Worm (Caenorhabditis elegans) whole organism, L2 larva: ENCODE data around the gene T26C5.3.

ENCODE experiments used
- C34F6.9 ChIP-seq: fragments of 150-350 bp; optimal IDR thresholded peaks from 2 replicates; lab custom pipeline; 2014; ENCODE audit warnings: missing biosample characterization, missing genetic modification characterization
- F13H6.1 ChIP-seq: sonication (generic microtip); optimal IDR thresholded peaks from 2 replicates; lab custom pipeline; 2016; ENCODE audit warnings: missing genetic modification characterization, missing compliant biosample characterization
- R02D3.7 ChIP-seq: fragments of 150-350 bp; optimal IDR thresholded peaks from 2 replicates; lab custom pipeline; 2014; ENCODE audit warnings: missing biosample characterization, missing genetic modification characterization
- Y55F3AM.14 ChIP-seq: fragments of 200-800 bp; sonication (Bioruptor generic); optimal IDR thresholded peaks from 2 replicates; lab custom pipeline; 2018; ENCODE audit warnings: mild to moderate bottlenecking, missing genetic modification characterization, missing compliant biosample characterization
- ZK546.5 ChIP-seq: sonication (generic microtip); optimal IDR thresholded peaks from 2 replicates; lab custom pipeline; 2017; ENCODE audit warnings: missing biosample characterization, missing genetic modification characterization
- aly-2 ChIP-seq: fragments of 150-350 bp; optimal IDR thresholded peaks from 2 replicates; lab custom pipeline; 2014; ENCODE audit warnings: missing biosample characterization, missing genetic modification characterization
- ama-1 ChIP-seq: fragments of 150-350 bp; optimal IDR thresholded peaks from 2 replicates; lab custom pipeline; 2018; ENCODE audit warnings: inconsistent platforms
- blmp-1 ChIP-seq: sonication (generic microtip); optimal IDR thresholded peaks from 2 replicates; lab custom pipeline; 2017; ENCODE audit warnings: missing genetic modification characterization, mild to moderate bottlenecking, missing compliant biosample characterization, antibody characterized with exemption, moderate library complexity; ENCODE audit not compliant: insufficient read depth
- ceh-16 ChIP-seq: fragments of 150-350 bp; optimal IDR thresholded peaks from 2 replicates; lab custom pipeline; 2014; ENCODE audit warnings: missing biosample characterization, missing genetic modification characterization
- ceh-82 ChIP-seq: fragments of 150-350 bp; optimal IDR thresholded peaks from 2 replicates; lab custom pipeline; 2014; ENCODE audit warnings: missing biosample characterization, missing genetic modification characterization
- crh-2 ChIP-seq: sonication (generic microtip); optimal IDR thresholded peaks from 2 replicates; lab custom pipeline; 2017; ENCODE audit warnings: missing biosample characterization, missing genetic modification characterization
- dmd-4 ChIP-seq: sonication (generic microtip); optimal IDR thresholded peaks from 2 replicates; lab custom pipeline; 2017; ENCODE audit warnings: missing biosample characterization, missing genetic modification characterization
- egl-27 ChIP-seq: sonication (generic microtip); optimal IDR thresholded peaks from 3 replicates; lab custom pipeline; 2017; ENCODE audit warnings: missing biosample characterization, missing genetic modification reagents, missing genetic modification characterization
- elt-1 ChIP-seq: fragments of 150-350 bp; optimal IDR thresholded peaks from 2 replicates; lab custom pipeline; 2014; ENCODE audit warnings: missing biosample characterization, missing genetic modification characterization
- elt-3 ChIP-seq: sonication (generic microtip); optimal IDR thresholded peaks from 2 replicates; lab custom pipeline; 2017; ENCODE audit warnings: missing biosample characterization, missing genetic modification characterization
- fos-1 ChIP-seq: fragments of 150-350 bp; optimal IDR thresholded peaks from 2 replicates; lab custom pipeline; 2014; ENCODE audit warnings: missing biosample characterization, missing genetic modification characterization
- gmeb-1 ChIP-seq: fragments of 150-350 bp; optimal IDR thresholded peaks from 2 replicates; lab custom pipeline; 2014; ENCODE audit warnings: missing biosample characterization, missing genetic modification characterization
- lin-11 ChIP-seq: fragments of 150-350 bp; sonication (generic microtip); optimal IDR thresholded peaks from 2 replicates; lab custom pipeline; 2014; ENCODE audit warnings: missing biosample characterization, missing genetic modification characterization, inconsistent platforms, mixed read lengths
- lin-13 ChIP-seq: fragments of 150-350 bp; optimal IDR thresholded peaks from 2 replicates; lab custom pipeline; 2014; ENCODE audit warnings: missing biosample characterization, missing genetic modification reagents, missing genetic modification characterization
- lsy-2 ChIP-seq, 2 experiments: fragments of 150-350 bp in 1 of 2; sonication (generic microtip) in 1 of 2; optimal IDR thresholded peaks; 2 replicates each; lab custom pipeline; 2014 to 2017; ENCODE audit warnings: missing biosample characterization in 2 of 2, missing genetic modification characterization in 2 of 2
- mab-5 ChIP-seq: fragments of 150-350 bp; optimal IDR thresholded peaks from 2 replicates; lab custom pipeline; 2014; ENCODE audit warnings: missing biosample characterization, missing genetic modification characterization
- mbf-1 ChIP-seq: sonication (generic microtip); optimal IDR thresholded peaks from 2 replicates; lab custom pipeline; 2017; ENCODE audit warnings: missing biosample characterization, missing genetic modification characterization
- mdl-1 ChIP-seq, 2 experiments: fragments of 150-350 bp in 1 of 2; sonication (generic microtip) in 1 of 2; optimal IDR thresholded peaks; 2 replicates each; lab custom pipeline; 2017; ENCODE audit warnings: missing biosample characterization in 2 of 2, missing genetic modification characterization in 2 of 2
- nhr-10 ChIP-seq: sonication (generic microtip); optimal IDR thresholded peaks from 2 replicates; lab custom pipeline; 2017; ENCODE audit warnings: missing biosample characterization, missing genetic modification characterization
- nhr-12 ChIP-seq: fragments of 150-350 bp; optimal IDR thresholded peaks from 2 replicates; lab custom pipeline; 2014; ENCODE audit warnings: missing biosample characterization, missing genetic modification characterization
- nhr-129 ChIP-seq: fragments of 150-350 bp; optimal IDR thresholded peaks from 2 replicates; lab custom pipeline; 2014; ENCODE audit warnings: missing biosample characterization, missing genetic modification characterization
- nhr-21 ChIP-seq: fragments of 150-350 bp; optimal IDR thresholded peaks from 2 replicates; lab custom pipeline; 2014; ENCODE audit warnings: missing biosample characterization, missing genetic modification characterization
- nhr-237 ChIP-seq: fragments of 150-350 bp; optimal IDR thresholded peaks from 2 replicates; lab custom pipeline; 2014; ENCODE audit warnings: missing biosample characterization, missing genetic modification characterization
- nhr-25 ChIP-seq: fragments of 150-350 bp; sonication (generic microtip); optimal IDR thresholded peaks from 3 replicates; lab custom pipeline; 2014; ENCODE audit warnings: missing biosample characterization, missing genetic modification characterization
- nhr-6 ChIP-seq: fragments of 150-350 bp; optimal IDR thresholded peaks from 2 replicates; lab custom pipeline; 2014; ENCODE audit warnings: missing biosample characterization, missing genetic modification characterization
- peb-1 ChIP-seq: fragments of 150-350 bp; optimal IDR thresholded peaks from 2 replicates; lab custom pipeline; 2014; ENCODE audit warnings: missing biosample characterization, missing genetic modification characterization
- sem-4 ChIP-seq: fragments of 150-350 bp; optimal IDR thresholded peaks from 2 replicates; lab custom pipeline; 2014; ENCODE audit warnings: missing biosample characterization, missing genetic modification reagents, missing genetic modification characterization
- skn-1 ChIP-seq: sonication (generic microtip); optimal IDR thresholded peaks from 2 replicates; lab custom pipeline; 2017; ENCODE audit warnings: missing biosample characterization, missing genetic modification characterization
- sma-3 ChIP-seq: sonication (generic microtip); optimal IDR thresholded peaks from 2 replicates; lab custom pipeline; 2016; ENCODE audit warnings: missing genetic modification reagents, missing genetic modification characterization, missing compliant biosample characterization
- sma-9 ChIP-seq, 2 experiments: fragments of 150-350 bp in 1 of 2; sonication (generic microtip) in 1 of 2; optimal IDR thresholded peaks; 2 replicates each; lab custom pipeline; 2014 to 2016; ENCODE audit warnings: missing genetic modification characterization in 2 of 2, mild to moderate bottlenecking in 1 of 2, missing biosample characterization in 1 of 2, missing compliant biosample characterization in 1 of 2, missing genetic modification reagents in 1 of 2, moderate library complexity in 1 of 2
- snpc-4 ChIP-seq: fragments of 150-350 bp; optimal IDR thresholded peaks from 2 replicates; lab custom pipeline; 2014; ENCODE audit warnings: missing biosample characterization, missing genetic modification characterization
- unc-39 ChIP-seq: fragments of 150-350 bp; optimal IDR thresholded peaks from 2 replicates; lab custom pipeline; 2014; ENCODE audit warnings: missing biosample characterization, missing genetic modification characterization
- unc-55 ChIP-seq: fragments of 150-350 bp; sonication (generic microtip); optimal IDR thresholded peaks from 3 replicates; lab custom pipeline; 2014; ENCODE audit warnings: missing biosample characterization, missing genetic modification reagents, missing genetic modification characterization
- unc-62 ChIP-seq: fragments of 150-350 bp; optimal IDR thresholded peaks from 2 replicates; lab custom pipeline; 2014; ENCODE audit warnings: missing biosample characterization, missing genetic modification reagents, missing genetic modification characterization
- zag-1 ChIP-seq: fragments of 150-350 bp; optimal IDR thresholded peaks from 2 replicates; lab custom pipeline; 2014; ENCODE audit warnings: missing biosample characterization, missing genetic modification characterization
- ztf-1 ChIP-seq: fragments of 200-800 bp; sonication (Bioruptor generic); conservative IDR thresholded peaks from 2 replicates; pipeline ENCODE4 v1.3.6; 2022; ENCODE audit warnings: missing genetic modification characterization, missing compliant biosample characterization
- ztf-11 ChIP-seq: sonication (generic microtip); optimal IDR thresholded peaks from 2 replicates; lab custom pipeline; 2017; ENCODE audit warnings: missing biosample characterization, missing genetic modification characterization

T26C5.3 gene

DNA sequence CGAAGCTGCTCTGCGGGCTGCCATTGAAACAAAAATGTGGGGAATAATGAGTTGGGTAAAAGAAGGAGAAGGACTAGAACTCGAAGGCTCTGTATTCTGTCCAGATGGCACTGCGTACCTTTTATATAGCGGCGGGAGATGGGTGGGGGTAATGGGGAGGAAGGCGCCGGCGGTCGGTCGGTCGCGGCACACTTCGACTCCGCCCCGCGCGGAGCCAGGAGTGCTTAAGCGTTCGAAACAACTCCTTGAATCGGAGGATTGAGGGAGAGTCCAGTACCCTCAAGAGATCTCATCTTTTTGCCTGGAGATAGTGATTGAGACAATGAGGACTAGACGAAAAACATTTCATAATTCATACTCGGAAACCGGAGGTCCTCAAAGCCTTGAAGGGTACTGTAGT, 9.2 kb upstream of the T26C5.3 start, which contains the start of gene abu-14:
Gene abu-14 (minus strand): TSS at position 81 of the 400 bp plus-strand sequence.
- TF ChIP-seq F13H6.1 (no peak), elt-1 (no peak), crh-2 (tag; lab: Kevin White, UChicago) (no peak), dmd-4 (tag; lab: Kevin White, UChicago) (no peak), lsy-2 (tag; optimal IDR thresholded peaks at IDR 0.05; lab: Kevin White, UChicago) (no peak), nhr-21 (tag; lab: Kevin White, UChicago) (no peak), ztf-11 (tag; lab: Kevin White, UChicago) (no peak), mdl-1 (tag; optimal IDR thresholded peaks at IDR 0.05; lab: Kevin White, UChicago) (no peak), aly-2 (tag; lab: Kevin White, UChicago) (no peak), nhr-237 (tag; lab: Kevin White, UChicago) (no peak), nhr-25 (tag; lab: Kevin White, UChicago) (no peak), ZK546.5 (tag; lab: Kevin White, UChicago) (no peak), lin-11 (tag; lab: Kevin White, UChicago) (no peak), peb-1 (tag; lab: Kevin White, UChicago) (no peak), sma-3 (GFP tag; lab: Kevin White, UChicago) (no peak), Y55F3AM.14 (GFP tag; lab: Kevin White, UChicago) (no peak), nhr-10 (tag; lab: Kevin White, UChicago) (no peak), lin-13 (GFP tag; lab: Kevin White, UChicago) (no peak), sem-4 (tag; lab: Kevin White, UChicago) (no peak)

DNA sequence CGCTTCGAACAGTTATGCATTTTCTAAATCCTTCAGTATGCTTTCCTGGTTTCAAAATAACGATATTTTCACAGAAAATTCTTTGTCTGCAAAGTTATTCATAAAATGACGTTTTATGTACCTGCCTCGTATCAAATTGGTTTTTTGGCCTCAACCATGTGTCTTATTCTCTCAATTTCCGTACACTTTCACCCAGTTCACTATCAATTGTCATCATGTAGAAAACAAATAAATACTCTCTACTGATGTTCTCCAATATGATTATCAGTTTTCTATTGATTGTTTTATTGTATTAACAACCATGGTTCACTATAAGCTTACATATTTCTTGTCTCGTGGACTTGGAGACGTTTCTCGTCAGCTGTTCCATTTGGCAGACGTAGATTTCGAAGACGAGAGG, 5.1 kb upstream of the T26C5.3 start, which contains the start of gene gst-13:
Gene gst-13 (plus strand): TSS at position 218 of the 400 bp plus-strand sequence.
- TF ChIP-seq elt-3 (tag; lab: Kevin White, UChicago) (no peak), C34F6.9 (no peak), aly-2 (tag; lab: Kevin White, UChicago) (no peak), skn-1 (tag; lab: Kevin White, UChicago) (peak; percentile 97), ztf-11 (tag; lab: Kevin White, UChicago) (no peak), ztf-1 (GFP tag; lab: Robert Waterston, UW) (no peak), dmd-4 (tag; lab: Kevin White, UChicago) (no peak), crh-2 (tag; lab: Kevin White, UChicago) (peak; percentile 46), egl-27 (peak; percentile 24), sma-9 (GFP tag; optimal IDR thresholded peaks at IDR 0.05; lab: Kevin White, UChicago) (peak; percentile 71), sma-9 (tag; optimal IDR thresholded peaks at IDR 0.05; lab: Kevin White, UChicago) (no peak), lin-13 (GFP tag; lab: Kevin White, UChicago) (no peak), mab-5 (tag; lab: Kevin White, UChicago) (no peak), nhr-25 (tag; lab: Kevin White, UChicago) (no peak), nhr-237 (tag; lab: Kevin White, UChicago) (no peak), mbf-1 (tag; lab: Kevin White, UChicago) (no peak), unc-39 (tag; lab: Kevin White, UChicago) (no peak), nhr-10 (tag; lab: Kevin White, UChicago) (no peak), unc-62 (no peak), blmp-1 (tag; lab: Kevin White, UChicago) (no peak), elt-1 (no peak), nhr-12 (tag; lab: Kevin White, UChicago) (no peak), ceh-82 (tag; lab: Kevin White, UChicago) (no peak), nhr-6 (tag; lab: Kevin White, UChicago) (no peak), gmeb-1 (tag; lab: Kevin White, UChicago) (peak; percentile 45), Y55F3AM.14 (GFP tag; lab: Kevin White, UChicago) (no peak), sem-4 (tag; lab: Kevin White, UChicago) (no peak), ceh-16 (tag; lab: Kevin White, UChicago) (no peak), lin-11 (tag; lab: Kevin White, UChicago) (no peak), ZK546.5 (tag; lab: Kevin White, UChicago) (no peak), zag-1 (tag; lab: Kevin White, UChicago) (no peak), fos-1 (tag; lab: Kevin White, UChicago) (peak; percentile 93), F13H6.1 (no peak), nhr-129 (tag; lab: Kevin White, UChicago) (no peak)
- TF ChIP-seq, all 48 proteins: peak for 6

DNA sequence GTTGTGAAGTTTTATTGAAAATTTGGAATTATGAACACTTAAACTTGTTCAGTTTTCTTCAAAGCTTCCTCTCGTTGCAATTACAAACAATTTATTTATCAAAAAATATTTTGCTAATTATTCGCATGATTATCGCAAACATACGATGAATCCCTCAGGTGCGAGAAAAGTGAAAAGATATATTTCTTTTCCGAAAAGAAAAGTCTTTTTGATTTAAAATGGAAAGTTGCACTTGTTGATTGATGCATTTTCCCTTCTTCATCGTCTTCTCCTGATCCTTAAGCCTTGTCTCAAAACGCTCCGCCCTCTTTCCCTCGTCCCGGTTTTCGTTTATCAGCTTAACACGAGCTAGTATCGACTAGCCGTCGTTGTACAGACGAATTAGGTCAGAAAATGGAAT, 3.9 kb upstream of the T26C5.3 start:
- no peak for TF ChIP-seq R02D3.7
- peak; percentile 7 for TF ChIP-seq nhr-21 (tag; lab: Kevin White, UChicago)
- no peak for TF ChIP-seq ama-1
- TF ChIP-seq Y55F3AM.14 (GFP tag; lab: Kevin White, UChicago), result no peak
- no peak for TF ChIP-seq unc-55 (GFP tag; lab: Kevin White, UChicago)
- TF ChIP-seq C34F6.9, result no peak
- no peak for TF ChIP-seq snpc-4 (tag; lab: Kevin White, UChicago)
- TF ChIP-seq dmd-4 (tag; lab: Kevin White, UChicago), result no peak
- no peak for TF ChIP-seq fos-1 (tag; lab: Kevin White, UChicago)
- TF ChIP-seq mbf-1 (tag; lab: Kevin White, UChicago), result no peak
- no peak for TF ChIP-seq nhr-10 (tag; lab: Kevin White, UChicago)
- TF ChIP-seq blmp-1 (tag; lab: Kevin White, UChicago), result peak; percentile 93
